Worm (Caenorhabditis elegans) whole organism, L4/young adult: ENCODE results near the gene srxa-4.

Experiments used
- dao-5 ChIP-seq: sonication (generic microtip); optimal IDR thresholded peaks from 2 replicates; lab custom pipeline; 2016; ENCODE audit warnings: missing genotype, missing genetic modification characterization, moderate library complexity, missing compliant biosample characterization
- him-1 ChIP-seq: sonication (generic microtip); optimal IDR thresholded peaks from 2 replicates; lab custom pipeline; 2016; ENCODE audit warnings: missing genotype, missing genetic modification reagents, missing genetic modification characterization, missing compliant biosample characterization

DNA sequence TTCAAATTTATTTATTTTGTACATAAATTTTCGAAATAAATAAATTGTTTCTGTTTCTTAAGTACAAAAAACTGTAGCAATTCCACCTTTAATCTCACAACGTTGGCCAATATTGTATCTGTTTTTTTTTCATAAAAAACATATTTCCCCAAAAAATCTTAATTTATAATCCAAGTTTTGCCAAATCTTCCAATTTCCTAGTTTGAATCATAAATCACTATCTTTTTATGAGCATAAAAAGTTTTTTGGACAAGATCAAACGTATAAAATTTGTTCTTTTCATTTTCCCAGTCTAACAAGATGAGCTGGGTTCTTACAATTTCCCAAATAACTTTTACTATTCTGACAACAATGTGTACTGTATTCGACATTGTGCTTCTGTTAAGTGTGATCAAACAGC lies at the start of gene srxa-4:
- TF ChIP-seq him-1 (tag; lab: Kevin White, UChicago): no peak
- TF ChIP-seq dao-5 (tag; lab: Kevin White, UChicago): no peak
